Fruit fly (Drosophila melanogaster) Kc167 (cell line): Measurements from ENCODE around the gene CG4313.

Experiments used
- Myc ChIP-seq: fragments of >200 bp; optimal IDR thresholded peaks from 2 replicates; lab custom pipeline; 2017; ENCODE audit warnings: missing external identifiers
- insv ChIP-seq: fragments of >200 bp; optimal IDR thresholded peaks from 3 replicates; lab custom pipeline; 2018; ENCODE audit warnings: missing external identifiers
- ttk ChIP-seq: sonication (Bioruptor generic); optimal IDR thresholded peaks from 2 replicates; lab custom pipeline; 2017; ENCODE audit warnings: missing external identifiers

- TF ChIP-seq ttk (lab: Kevin White, UChicago) (no peak), Myc (no peak), insv (lab: Kevin White, UChicago) (no peak)
These were observed 10.4 kb upstream of the CG4313 start for dm6 chrX:2031308-2031707.
